Fruit fly (Drosophila melanogaster) whole organism, embryonic: ENCODE measurements around the gene CG12519.

ENCODE experiments used
- Aef1 ChIP-seq: fragments of 200-800 bp; sonication (Bioruptor generic); IDR thresholded peaks from 3 replicates; pipeline ENCODE4 v1.3.6; 2022; ENCODE audit warnings: missing biosample characterization, missing genetic modification characterization
- CG10274 ChIP-seq: fragments of 200-800 bp; sonication (Bioruptor generic); optimal IDR thresholded peaks from 3 replicates; lab custom pipeline; 2017; ENCODE audit warnings: missing biosample characterization, mild to moderate bottlenecking, missing genetic modification characterization
- CG10654 ChIP-seq: fragments of 200-800 bp; sonication (Bioruptor generic); optimal IDR thresholded peaks from 2 replicates; lab custom pipeline; 2016; ENCODE audit warnings: missing biosample characterization, missing genetic modification characterization
- CG11398 ChIP-seq: fragments of 200-800 bp; sonication (Bioruptor generic); optimal IDR thresholded peaks from 2 replicates; lab custom pipeline; 2016; ENCODE audit warnings: missing biosample characterization, missing genetic modification characterization
- CG12299 ChIP-seq: fragments of 200-800 bp; sonication (Bioruptor generic); optimal IDR thresholded peaks from 2 replicates; lab custom pipeline; 2018; ENCODE audit warnings: missing biosample characterization, mild to moderate bottlenecking, missing genetic modification characterization
- CG12744 ChIP-seq: fragments of 200-800 bp; sonication (Bioruptor generic); optimal IDR thresholded peaks from 2 replicates; lab custom pipeline; 2016; ENCODE audit warnings: missing biosample characterization, missing genetic modification characterization
- CG12769 ChIP-seq: fragments of 200-800 bp; sonication (Bioruptor generic); optimal IDR thresholded peaks from 2 replicates; lab custom pipeline; 2019; ENCODE audit warnings: missing biosample characterization, mild to moderate bottlenecking, missing genetic modification characterization, moderate library complexity
- CG12942 ChIP-seq: fragments of 200-800 bp; sonication (Bioruptor generic); optimal IDR thresholded peaks from 3 replicates; lab custom pipeline; 2016; ENCODE audit warnings: missing biosample characterization, missing genetic modification characterization
- CG14667 ChIP-seq: fragments of 200-800 bp; sonication (Bioruptor generic); IDR thresholded peaks from 2 replicates; pipeline ENCODE4 v1.3.6; 2022; ENCODE audit warnings: missing biosample characterization, missing genetic modification characterization
- CG16815 ChIP-seq: fragments of 200-800 bp; sonication (Bioruptor generic); optimal IDR thresholded peaks from 3 replicates; lab custom pipeline; 2017; ENCODE audit warnings: missing biosample characterization, mild to moderate bottlenecking, missing genetic modification characterization
- CG17912 ChIP-seq: fragments of 200-800 bp; sonication (Bioruptor generic); optimal IDR thresholded peaks from 2 replicates; lab custom pipeline; 2018; ENCODE audit warnings: missing biosample characterization, mild to moderate bottlenecking, missing genetic modification characterization
- CG30020 ChIP-seq: fragments of 200-800 bp; optimal IDR thresholded peaks from 2 replicates; lab custom pipeline; 2019; ENCODE audit warnings: missing biosample characterization, mild to moderate bottlenecking, missing genetic modification characterization, moderate library complexity
- CG34224 ChIP-seq: fragments of 200-800 bp; sonication (Bioruptor generic); IDR thresholded peaks from 3 replicates; pipeline ENCODE4 v1.3.6; 2022; ENCODE audit warnings: missing biosample characterization, missing genetic modification characterization; ENCODE audit not compliant: partially characterized antibody
- CG3995 ChIP-seq: fragments of 200-800 bp; sonication (Bioruptor generic); optimal IDR thresholded peaks from 3 replicates; lab custom pipeline; 2016; ENCODE audit warnings: missing biosample characterization, missing genetic modification characterization
- CG42726 ChIP-seq: fragments of 200-800 bp; sonication (Bioruptor generic); IDR thresholded peaks from 2 replicates; pipeline ENCODE4 v1.3.6; 2022; ENCODE audit warnings: missing biosample characterization, missing genetic modification characterization; ENCODE audit not compliant: partially characterized antibody
- CG6683 ChIP-seq: fragments of 200-800 bp; sonication (Bioruptor generic); optimal IDR thresholded peaks from 2 replicates; lab custom pipeline; 2017; ENCODE audit warnings: missing biosample characterization, mild to moderate bottlenecking, missing genetic modification characterization, missing genetic modification reagents
- CG7745 ChIP-seq: fragments of 200-800 bp; sonication (Bioruptor generic); optimal IDR thresholded peaks from 2 replicates; lab custom pipeline; 2018; ENCODE audit warnings: missing biosample characterization, mild to moderate bottlenecking, missing genetic modification characterization, moderate library complexity
- CG8089 ChIP-seq: fragments of 200-800 bp; sonication (Bioruptor generic); optimal IDR thresholded peaks from 3 replicates; lab custom pipeline; 2016; ENCODE audit warnings: missing biosample characterization, missing genetic modification characterization
- CG8924 ChIP-seq: fragments of 200-800 bp; optimal IDR thresholded peaks from 3 replicates; lab custom pipeline; 2019; ENCODE audit warnings: missing biosample characterization, mild to moderate bottlenecking, missing genetic modification characterization, moderate library complexity
- CG9609 ChIP-seq: fragments of 200-800 bp; sonication (Bioruptor generic); optimal IDR thresholded peaks from 3 replicates; lab custom pipeline; 2016; ENCODE audit warnings: missing biosample characterization, missing genetic modification characterization
- CHES-1-like ChIP-seq: fragments of 200-800 bp; sonication (Bioruptor generic); optimal IDR thresholded peaks from 2 replicates; lab custom pipeline; 2016; ENCODE audit warnings: missing biosample characterization, missing genetic modification characterization
- CrebB ChIP-seq: fragments of 200-800 bp; sonication (Bioruptor generic); optimal IDR thresholded peaks from 3 replicates; lab custom pipeline; 2018; ENCODE audit warnings: missing biosample characterization, mild to moderate bottlenecking, missing genetic modification characterization
- Dip3 ChIP-seq: fragments of 200-800 bp; sonication (Bioruptor generic); optimal IDR thresholded peaks from 3 replicates; lab custom pipeline; 2016; ENCODE audit warnings: missing biosample characterization, missing genetic modification characterization
- Dll ChIP-seq: fragments of 200-800 bp; sonication (Bioruptor generic); IDR thresholded peaks from 4 replicates; pipeline ENCODE4 v1.3.6; 2022; ENCODE audit warnings: missing biosample characterization, missing genetic modification characterization; ENCODE audit not compliant: partially characterized antibody
- Drgx ChIP-seq: fragments of 200-800 bp; sonication (Bioruptor generic); IDR thresholded peaks from 2 replicates; pipeline ENCODE4 v1.3.6; 2022; ENCODE audit warnings: missing biosample characterization, missing genetic modification characterization
- Elba2 ChIP-seq: fragments of 200-800 bp; sonication (Bioruptor generic); optimal IDR thresholded peaks from 3 replicates; lab custom pipeline; 2016; ENCODE audit warnings: missing biosample characterization, missing genetic modification characterization
- Fer1 ChIP-seq: fragments of 200-800 bp; sonication (Bioruptor generic); optimal IDR thresholded peaks from 2 replicates; lab custom pipeline; 2017; ENCODE audit warnings: missing biosample characterization, mild to moderate bottlenecking, missing genetic modification characterization
- Gug ChIP-seq: fragments of 200-800 bp; sonication (Bioruptor generic); IDR thresholded peaks from 4 replicates; pipeline ENCODE4 v1.3.6; 2022; ENCODE audit warnings: missing biosample characterization, missing genetic modification characterization
- H15 ChIP-seq: fragments of 200-800 bp; sonication (Bioruptor generic); IDR thresholded peaks from 3 replicates; pipeline ENCODE4 v1.3.6; 2022; ENCODE audit warnings: missing biosample characterization, missing genetic modification characterization
- HLH3B ChIP-seq: fragments of 200-800 bp; sonication (Bioruptor generic); IDR thresholded peaks from 2 replicates; pipeline ENCODE4 v1.3.6; 2022; ENCODE audit warnings: missing biosample characterization, missing genetic modification characterization
- Nf-YC ChIP-seq: fragments of 200-800 bp; optimal IDR thresholded peaks from 3 replicates; lab custom pipeline; 2019; ENCODE audit warnings: missing biosample characterization, mild to moderate bottlenecking, missing genetic modification characterization, moderate library complexity
- Pdp1 ChIP-seq, 2 experiments: fragments of 200-800 bp; sonication (Bioruptor generic); optimal IDR thresholded peaks; 3 replicates each; lab custom pipeline; 2016; ENCODE audit warnings: missing biosample characterization in 2 of 2, missing genetic modification characterization in 2 of 2, mild to moderate bottlenecking in 1 of 2, moderate library complexity in 1 of 2
- Poxn ChIP-seq: fragments of 200-800 bp; sonication (Bioruptor generic); IDR thresholded peaks from 2 replicates; pipeline ENCODE4 v1.3.6; 2022; ENCODE audit warnings: missing biosample characterization, missing genetic modification characterization
- ash1 ChIP-seq: fragments of 200-800 bp; sonication (Bioruptor generic); optimal IDR thresholded peaks from 2 replicates; lab custom pipeline; 2018; ENCODE audit warnings: missing biosample characterization, mild to moderate bottlenecking, missing genetic modification characterization
- btn ChIP-seq: fragments of 200-800 bp; sonication (Bioruptor generic); optimal IDR thresholded peaks from 2 replicates; lab custom pipeline; 2016; ENCODE audit warnings: missing biosample characterization, missing genetic modification characterization
- chif ChIP-seq, 2 experiments: fragments of 200-800 bp; sonication (Bioruptor generic); optimal IDR thresholded peaks; 3 replicates each; lab custom pipeline; 2016; ENCODE audit warnings: missing biosample characterization in 2 of 2, missing genetic modification characterization in 2 of 2
- chn ChIP-seq: fragments of 200-800 bp; sonication (Bioruptor generic); optimal IDR thresholded peaks from 2 replicates; lab custom pipeline; 2016; ENCODE audit warnings: missing biosample characterization, missing genetic modification characterization
- crp ChIP-seq, 2 experiments: fragments of 200-800 bp; sonication (Bioruptor generic); optimal IDR thresholded peaks; 2 replicates in 1 of 2; 3 replicates in 1 of 2; lab custom pipeline; 2017; ENCODE audit warnings: missing biosample characterization in 2 of 2, missing genetic modification characterization in 2 of 2, mild to moderate bottlenecking in 1 of 2, moderate library complexity in 1 of 2
- dpn ChIP-seq, 2 experiments: fragments of 200-800 bp; sonication (Bioruptor generic); optimal IDR thresholded peaks; 3 replicates each; lab custom pipeline; 2016; ENCODE audit warnings: missing biosample characterization in 2 of 2, missing genetic modification characterization in 2 of 2
- ems ChIP-seq: fragments of 200-800 bp; sonication (Bioruptor generic); optimal IDR thresholded peaks from 3 replicates; lab custom pipeline; 2016; ENCODE audit warnings: missing biosample characterization, missing genetic modification characterization
- gce ChIP-seq: fragments of 200-800 bp; sonication (Bioruptor generic); IDR thresholded peaks from 3 replicates; pipeline ENCODE4 v1.3.6; 2022; ENCODE audit warnings: missing biosample characterization, missing genetic modification characterization
- inv ChIP-seq: fragments of 200-800 bp; sonication (Bioruptor generic); IDR thresholded peaks from 2 replicates; pipeline ENCODE4 v1.3.6; 2022; ENCODE audit warnings: missing biosample characterization, missing genetic modification characterization; ENCODE audit not compliant: partially characterized antibody
- luna ChIP-seq: fragments of 200-800 bp; sonication (Bioruptor generic); optimal IDR thresholded peaks from 2 replicates; lab custom pipeline; 2016; ENCODE audit warnings: missing biosample characterization, missing genetic modification characterization
- nerfin-2 ChIP-seq: fragments of 200-800 bp; sonication (Bioruptor generic); IDR thresholded peaks from 2 replicates; pipeline ENCODE4 v1.3.6; 2022; ENCODE audit warnings: missing biosample characterization, missing genetic modification characterization; ENCODE audit not compliant: partially characterized antibody
- peb ChIP-seq: fragments of 200-800 bp; sonication (Bioruptor generic); IDR thresholded peaks from 2 replicates; pipeline ENCODE4 v1.3.6; 2022; ENCODE audit warnings: missing biosample characterization, missing genetic modification characterization
- schlank ChIP-seq: fragments of 200-800 bp; sonication (Bioruptor generic); optimal IDR thresholded peaks from 2 replicates; lab custom pipeline; 2018; ENCODE audit warnings: missing biosample characterization, mild to moderate bottlenecking, missing genetic modification characterization
- sna ChIP-seq: fragments of 200-800 bp; sonication (Bioruptor generic); IDR thresholded peaks from 2 replicates; pipeline ENCODE4 v1.3.6; 2022; ENCODE audit warnings: missing biosample characterization, missing genetic modification characterization; ENCODE audit not compliant: partially characterized antibody
- so ChIP-seq: fragments of 200-800 bp; sonication (Bioruptor generic); IDR thresholded peaks from 3 replicates; pipeline ENCODE4 v1.3.6; 2022; ENCODE audit warnings: missing biosample characterization, missing genetic modification characterization
- tll ChIP-seq, 2 experiments: fragments of 200-800 bp in 1 of 2; fragments of >200 bp in 1 of 2; sonication (Bioruptor generic) in 1 of 2; optimal IDR thresholded peaks; 2 replicates each; lab custom pipeline; 2017 to 2019; ENCODE audit warnings: missing biosample characterization in 2 of 2, missing genetic modification characterization in 2 of 2, mild to moderate bottlenecking in 1 of 2, moderate library complexity in 1 of 2
- tna ChIP-seq: fragments of 200-800 bp; sonication (Bioruptor generic); IDR thresholded peaks from 2 replicates; pipeline ENCODE4 v1.3.6; 2022; ENCODE audit warnings: missing biosample characterization, missing genetic modification characterization; ENCODE audit not compliant: partially characterized antibody

Gene CG12519

DNA sequence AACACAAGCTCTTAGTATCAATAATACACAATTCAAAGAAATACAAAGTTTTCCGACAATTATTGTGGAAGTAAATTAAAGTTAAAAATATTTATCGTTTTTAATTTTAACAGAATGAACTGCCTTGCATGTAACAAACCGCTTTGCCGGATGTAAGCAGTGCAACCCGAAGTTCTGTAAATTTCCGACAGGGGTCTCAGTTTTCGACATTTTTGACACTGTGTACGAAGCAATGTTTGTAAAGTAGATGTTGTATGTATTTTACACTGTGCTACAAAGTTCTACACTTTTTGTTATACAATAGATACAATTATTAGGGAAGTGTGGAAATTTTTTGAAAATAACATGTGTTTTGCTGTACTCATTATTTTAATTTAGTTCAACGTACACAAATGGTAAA, 44.3 kb downstream of the CG12519 start (continued):
- TF ChIP-seq CHES-1-like: peak; percentile 85
- TF ChIP-seq inv (GFP tag; lab: Robert Waterston, UW): peak; percentile 16; the same call in 1 of the 2 replicates
- TF ChIP-seq CG8924: no peak
- peak; percentile 86 for TF ChIP-seq ash1 (GFP tag; lab: Kevin White, UChicago)
- peak; percentile 94 for TF ChIP-seq HLH3B (GFP tag; lab: Robert Waterston, UW)
- TF ChIP-seq sna (GFP tag; lab: Robert Waterston, UW): no peak
- TF ChIP-seq CG30020 (tag; lab: Kevin White, UChicago): peak; percentile 4
- no peak for TF ChIP-seq nerfin-2
- TF ChIP-seq Fer1 (GFP tag; lab: Kevin White, UChicago): no peak
- TF ChIP-seq Aef1 (GFP tag; lab: Robert Waterston, UW): peak; percentile 90
- TF ChIP-seq H15 (GFP tag; lab: Robert Waterston, UW): peak; percentile 97
- peak; percentile 50 for TF ChIP-seq CG11398 (GFP tag; lab: Kevin White, UChicago)
- TF ChIP-seq CG3995 (GFP tag; lab: Kevin White, UChicago): peak; percentile 59
- TF ChIP-seq gce (GFP tag; lab: Robert Waterston, UW): peak; percentile 93
- TF ChIP-seq Nf-YC (tag; lab: Kevin White, UChicago): no peak
- peak; percentile 49 for TF ChIP-seq CG12299 (tag; lab: Kevin White, UChicago)
- peak; percentile 95 for TF ChIP-seq luna
- TF ChIP-seq peb (GFP tag; lab: Robert Waterston, UW): peak; percentile 78
- TF ChIP-seq crp (GFP tag; optimal IDR thresholded peaks at IDR 0.05; lab: Kevin White, UChicago): peak in 1 of 2 experiments; percentile 50
- no peak for TF ChIP-seq CG7745 (tag; lab: Kevin White, UChicago)
- peak; percentile 83 for TF ChIP-seq CG10274 (GFP tag; lab: Kevin White, UChicago)
- TF ChIP-seq CG12769 (tag; lab: Kevin White, UChicago): peak; percentile 68
- 0 out of 3 replicates have a peak, but pooled peaks have one; percentile 65 for TF ChIP-seq so (GFP tag; lab: Robert Waterston, UW)
- TF ChIP-seq CG8089 (GFP tag; lab: Kevin White, UChicago): peak; percentile 88
- TF ChIP-seq CG6683 (GFP tag; lab: Kevin White, UChicago): no peak
- TF ChIP-seq Gug (GFP tag; lab: Robert Waterston, UW): peak; percentile 93; the same call in 3 of the 4 replicates
- peak; percentile 89 for TF ChIP-seq ems (GFP tag; lab: Kevin White, UChicago)
- TF ChIP-seq CG17912: peak; percentile 89
- TF ChIP-seq CG14667 (GFP tag; lab: Robert Waterston, UW): peak; percentile 89
- peak; percentile 48 for TF ChIP-seq CrebB (tag; lab: Kevin White, UChicago)
- TF ChIP-seq CG12744: peak; percentile 83
- no peak for TF ChIP-seq tna
- TF ChIP-seq CG10654 (GFP tag; lab: Kevin White, UChicago): peak; percentile 97
- no peak for TF ChIP-seq Dll (GFP tag; lab: Robert Waterston, UW)
- TF ChIP-seq schlank: peak; percentile 81
- TF ChIP-seq CG12942: peak; percentile 73
- peak; percentile 85 to 94 for TF ChIP-seq chif (GFP tag; optimal IDR thresholded peaks at IDR 0.05; lab: Kevin White, UChicago)
- TF ChIP-seq tll (GFP tag; optimal IDR thresholded peaks at IDR 0.05; lab: Kevin White, UChicago): peak in 1 of 2 experiments; percentile 28
- TF ChIP-seq Dip3 (GFP tag; lab: Kevin White, UChicago): peak; percentile 82
- peak; percentile 85 for TF ChIP-seq btn (GFP tag; lab: Kevin White, UChicago)
- TF ChIP-seq CG16815 (GFP tag; lab: Kevin White, UChicago): peak; percentile 73
- TF ChIP-seq CG42726 (GFP tag; lab: Robert Waterston, UW): peak; percentile 75; the same call in 1 of the 2 replicates
- TF ChIP-seq Drgx: peak; percentile 33; the same call in 1 of the 2 replicates
- TF ChIP-seq dpn (GFP tag; optimal IDR thresholded peaks at IDR 0.05; lab: Kevin White, UChicago): peak; percentile 68 to 97
- TF ChIP-seq Pdp1 (GFP tag; optimal IDR thresholded peaks at IDR 0.05; lab: Kevin White, UChicago): peak; percentile 93
- no peak for TF ChIP-seq CG34224 (GFP tag; lab: Robert Waterston, UW)
- TF ChIP-seq Elba2 (GFP tag; lab: Kevin White, UChicago): peak; percentile 8
- TF ChIP-seq Poxn (GFP tag; lab: Robert Waterston, UW): peak; percentile 64
- peak; percentile 89 for TF ChIP-seq CG9609
- peak; percentile 75 for TF ChIP-seq chn
